Worm (Caenorhabditis elegans) whole organism, late embryonic: ENCODE measurements around the gene nsph-3.2.
A peak's percentile ranks its signal among the peaks of the same experiment; 100 is the strongest.

Source experiments
- C08G9.2 ChIP-seq: sonication (generic microtip); optimal IDR thresholded peaks from 2 replicates; lab custom pipeline; 2016; ENCODE audit warnings: mild to moderate bottlenecking, missing genetic modification characterization, moderate library complexity, missing compliant biosample characterization
- C38D4.7 ChIP-seq: fragments of 200-800 bp; sonication (Bioruptor generic); optimal IDR thresholded peaks from 2 replicates; lab custom pipeline; 2018; ENCODE audit warnings: mild to moderate bottlenecking, missing genetic modification characterization, moderate library complexity, missing compliant biosample characterization
- Y22D7AL.16 ChIP-seq: sonication (generic microtip); optimal IDR thresholded peaks from 2 replicates; lab custom pipeline; 2016; ENCODE audit warnings: missing genetic modification characterization, missing compliant biosample characterization
- ahr-1 ChIP-seq: sonication (generic microtip); optimal IDR thresholded peaks from 2 replicates; lab custom pipeline; 2016; ENCODE audit warnings: missing genetic modification characterization, missing compliant biosample characterization
- ama-1 ChIP-seq: fragments of 150-350 bp; optimal IDR thresholded peaks from 2 replicates; lab custom pipeline; 2014
- ceh-19 ChIP-seq: fragments of 200-800 bp; sonication (Bioruptor generic); optimal IDR thresholded peaks from 2 replicates; lab custom pipeline; 2018; ENCODE audit warnings: mild to moderate bottlenecking, missing genetic modification characterization, missing compliant biosample characterization
- ceh-30 ChIP-seq: fragments of 150-350 bp; optimal IDR thresholded peaks from 2 replicates; lab custom pipeline; 2014; ENCODE audit warnings: missing biosample characterization, missing genetic modification characterization
- ceh-31 ChIP-seq: sonication (generic microtip); optimal IDR thresholded peaks from 2 replicates; lab custom pipeline; 2016; ENCODE audit warnings: missing genetic modification characterization, missing compliant biosample characterization
- ceh-48 ChIP-seq: sonication (generic microtip); optimal IDR thresholded peaks from 2 replicates; lab custom pipeline; 2016; ENCODE audit warnings: missing genetic modification characterization, inconsistent platforms, missing compliant biosample characterization
- ceh-6 ChIP-seq: fragments of 200-800 bp; sonication (Bioruptor generic); optimal IDR thresholded peaks from 2 replicates; lab custom pipeline; 2018; ENCODE audit warnings: mild to moderate bottlenecking, missing genetic modification characterization, missing compliant biosample characterization
- che-1 ChIP-seq: sonication (generic microtip); optimal IDR thresholded peaks from 2 replicates; lab custom pipeline; 2016; ENCODE audit warnings: mild to moderate bottlenecking, missing genetic modification characterization, missing compliant biosample characterization
- elt-2 ChIP-seq: sonication (generic microtip); optimal IDR thresholded peaks from 2 replicates; lab custom pipeline; 2016; ENCODE audit warnings: missing genetic modification reagents, missing genetic modification characterization, missing compliant biosample characterization
- eyg-1 ChIP-seq: sonication (generic microtip); optimal IDR thresholded peaks from 2 replicates; lab custom pipeline; 2016; ENCODE audit warnings: missing genotype, missing genetic modification characterization, missing compliant biosample characterization
- fax-1 ChIP-seq: sonication (generic microtip); optimal IDR thresholded peaks from 2 replicates; lab custom pipeline; 2016; ENCODE audit warnings: missing genotype, missing genetic modification characterization, missing compliant biosample characterization
- hlh-13 ChIP-seq: fragments of 200-800 bp; sonication (Bioruptor generic); optimal IDR thresholded peaks from 2 replicates; lab custom pipeline; 2018; ENCODE audit warnings: mild to moderate bottlenecking, missing genetic modification characterization, missing compliant biosample characterization
- hlh-15 ChIP-seq: sonication (generic microtip); optimal IDR thresholded peaks from 2 replicates; lab custom pipeline; 2016; ENCODE audit warnings: missing genetic modification characterization, missing compliant biosample characterization
- hlh-6 ChIP-seq: sonication (generic microtip); optimal IDR thresholded peaks from 2 replicates; lab custom pipeline; 2016; ENCODE audit warnings: missing genotype, missing genetic modification characterization, missing compliant biosample characterization
- hlh-8 ChIP-seq: sonication (generic microtip); optimal IDR thresholded peaks from 2 replicates; lab custom pipeline; 2016; ENCODE audit warnings: missing genotype, missing genetic modification characterization, missing compliant biosample characterization
- lim-6 ChIP-seq: sonication (generic microtip); optimal IDR thresholded peaks from 2 replicates; lab custom pipeline; 2016; ENCODE audit warnings: missing genetic modification characterization, missing compliant biosample characterization
- lin-11 ChIP-seq: fragments of 200-800 bp; sonication (Bioruptor generic); optimal IDR thresholded peaks from 2 replicates; lab custom pipeline; 2018; ENCODE audit warnings: mild to moderate bottlenecking, missing genetic modification characterization, missing compliant biosample characterization
- madf-2 ChIP-seq: sonication (generic microtip); optimal IDR thresholded peaks from 2 replicates; lab custom pipeline; 2017; ENCODE audit warnings: missing genetic modification characterization, missing compliant biosample characterization
- mec-3 ChIP-seq: sonication (generic microtip); optimal IDR thresholded peaks from 2 replicates; lab custom pipeline; 2016; ENCODE audit warnings: borderline replicate concordance, missing genetic modification characterization, missing compliant biosample characterization
- nfya-1 ChIP-seq: sonication (generic microtip); optimal IDR thresholded peaks from 2 replicates; lab custom pipeline; 2017; ENCODE audit warnings: missing genetic modification characterization, mild to moderate bottlenecking, missing compliant biosample characterization, antibody characterized with exemption, moderate library complexity
- nhr-11 ChIP-seq: fragments of 150-350 bp; optimal IDR thresholded peaks from 2 replicates; lab custom pipeline; 2014; ENCODE audit warnings: missing biosample characterization, missing genetic modification characterization
- nhr-232 ChIP-seq: sonication (generic microtip); optimal IDR thresholded peaks from 2 replicates; lab custom pipeline; 2016; ENCODE audit warnings: missing genetic modification characterization, missing compliant biosample characterization
- npax-4 ChIP-seq: sonication (generic microtip); optimal IDR thresholded peaks from 2 replicates; lab custom pipeline; 2016; ENCODE audit warnings: missing genetic modification characterization, missing compliant biosample characterization
- odd-2 ChIP-seq: sonication (generic microtip); optimal IDR thresholded peaks from 2 replicates; lab custom pipeline; 2017; ENCODE audit warnings: antibody characterized with exemption, mild to moderate bottlenecking, missing genetic modification characterization, missing compliant biosample characterization
- pat-9 ChIP-seq: fragments of 200-800 bp; sonication (Bioruptor generic); optimal IDR thresholded peaks from 2 replicates; lab custom pipeline; 2018; ENCODE audit warnings: mild to moderate bottlenecking, missing genetic modification characterization, moderate library complexity, missing compliant biosample characterization
- pax-1 ChIP-seq: fragments of 150-350 bp; optimal IDR thresholded peaks from 2 replicates; lab custom pipeline; 2014; ENCODE audit warnings: missing biosample characterization, missing genetic modification characterization
- pqm-1 ChIP-seq: sonication (generic microtip); optimal IDR thresholded peaks from 2 replicates; lab custom pipeline; 2016; ENCODE audit warnings: missing genetic modification characterization, missing compliant biosample characterization
- ref-2 ChIP-seq: sonication (generic microtip); optimal IDR thresholded peaks from 2 replicates; lab custom pipeline; 2016; ENCODE audit warnings: missing genetic modification characterization, missing compliant biosample characterization
- sox-2 ChIP-seq: fragments of 200-800 bp; sonication (Bioruptor generic); IDR thresholded peaks from 2 replicates; pipeline ENCODE4 v1.3.6; 2022; ENCODE audit warnings: missing genetic modification reagents, missing genetic modification characterization, missing compliant biosample characterization
- sox-4 ChIP-seq: sonication (generic microtip); optimal IDR thresholded peaks from 2 replicates; lab custom pipeline; 2017; ENCODE audit warnings: mild to moderate bottlenecking, missing genetic modification characterization, inconsistent platforms, missing compliant biosample characterization
- syd-9 ChIP-seq: sonication (generic microtip); optimal IDR thresholded peaks from 2 replicates; lab custom pipeline; 2016; ENCODE audit warnings: mild to moderate bottlenecking, missing genetic modification characterization, moderate library complexity, missing compliant biosample characterization
- unc-3 ChIP-seq, 2 experiments: fragments of 200-800 bp in 1 of 2; sonication (Bioruptor generic) in 1 of 2; sonication (generic microtip) in 1 of 2; conservative IDR thresholded peaks in 1 of 2; optimal IDR thresholded peaks in 1 of 2; 2 replicates each; pipeline versions ENCODE4 v1.3.6 to Lab custom; 2016 to 2022; ENCODE audit warnings: missing compliant biosample characterization in 2 of 2, missing genetic modification characterization in 2 of 2, missing genetic modification reagents in 1 of 2
- unc-42 ChIP-seq: sonication (generic microtip); optimal IDR thresholded peaks from 2 replicates; lab custom pipeline; 2016; ENCODE audit warnings: missing genotype, missing genetic modification characterization, missing compliant biosample characterization
- zip-5 ChIP-seq: sonication (generic microtip); optimal IDR thresholded peaks from 2 replicates; lab custom pipeline; 2016; ENCODE audit warnings: missing genetic modification characterization, missing compliant biosample characterization
- ztf-16 ChIP-seq: sonication (generic microtip); optimal IDR thresholded peaks from 2 replicates; lab custom pipeline; 2017; ENCODE audit warnings: missing genetic modification characterization, missing compliant biosample characterization

nsph-3.2 gene

DNA sequence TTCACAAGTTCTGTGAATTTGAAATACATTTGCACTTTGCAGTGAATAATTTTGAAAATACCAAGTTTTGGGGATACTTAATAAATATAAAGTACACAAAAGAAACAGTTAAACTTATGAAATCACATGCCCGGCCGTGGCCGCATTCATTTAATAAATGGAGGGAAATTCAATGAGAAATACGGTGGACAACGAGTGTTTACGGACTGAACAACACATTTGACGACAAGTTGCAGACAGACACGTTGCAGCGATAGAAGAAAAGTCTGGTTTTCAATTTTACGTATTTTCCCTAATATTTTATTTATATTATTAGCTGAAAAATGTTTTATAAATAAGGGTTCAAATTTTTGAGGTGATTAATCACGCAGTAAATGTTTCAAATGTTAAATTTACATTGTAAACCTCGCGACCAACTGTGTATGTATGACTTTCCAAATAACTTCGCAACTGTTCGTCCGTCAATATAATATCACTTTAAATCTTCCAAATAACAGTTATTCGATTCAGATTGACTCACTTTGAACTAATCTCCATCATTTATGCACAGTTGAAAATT, 38.8 kb downstream of the nsph-3.2 start, which contains the start of gene copg-1:
Gene copg-1 (plus strand): TSS at position 509 of the 559 bp plus-strand sequence.
- TF ChIP-seq hlh-13 (GFP tag; lab: Kevin White, UChicago) (no peak), eyg-1 (tag; lab: Kevin White, UChicago) (no peak), fax-1 (no peak), unc-42 (tag; lab: Kevin White, UChicago) (peak; percentile 84), mec-3 (tag; lab: Kevin White, UChicago) (no peak), nfya-1 (tag; lab: Kevin White, UChicago) (peak; percentile 28)

DNA sequence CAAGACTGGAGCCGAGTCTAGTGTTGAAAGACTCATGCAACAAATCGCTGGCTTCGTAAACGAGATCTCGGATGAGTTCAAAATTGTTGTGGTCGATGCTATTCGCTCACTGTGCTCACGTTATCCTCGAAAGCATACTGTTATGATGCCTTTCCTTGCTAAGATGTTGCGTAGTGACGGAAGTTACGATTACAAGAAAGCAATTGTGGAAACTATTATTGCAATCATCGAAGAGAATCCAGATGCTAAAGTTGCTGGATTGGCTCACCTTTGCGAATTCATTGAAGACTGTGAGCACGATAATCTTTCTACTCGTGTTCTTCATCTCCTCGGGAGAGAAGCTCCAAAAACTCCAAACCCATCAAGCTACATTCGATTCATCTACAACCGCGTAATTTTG, 40.8 kb downstream of the nsph-3.2 start:
- TF ChIP-seq hlh-13 (GFP tag; lab: Kevin White, UChicago) (no peak), sox-4 (tag; lab: Kevin White, UChicago) (no peak)

DNA sequence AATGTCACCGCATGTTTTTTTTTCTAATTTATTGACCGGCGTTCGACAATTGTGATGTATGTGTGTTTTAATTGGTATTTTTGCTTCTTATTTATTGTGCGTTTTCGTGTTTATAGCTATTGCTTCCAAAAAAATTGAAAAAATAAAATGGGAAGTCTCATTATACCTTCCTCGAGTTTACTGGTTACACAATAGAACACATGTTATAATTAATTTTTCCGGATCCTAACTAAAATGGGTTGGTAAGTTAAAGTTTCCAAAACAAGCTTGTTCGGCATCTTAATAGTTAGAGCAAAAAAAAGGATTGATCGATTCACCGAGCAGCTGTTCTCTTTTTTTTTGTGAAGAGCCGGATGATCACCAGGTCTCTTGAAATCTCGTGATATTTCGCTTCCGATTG, 42.8 kb downstream of the nsph-3.2 start, which contains the start of gene ttr-54:
Gene ttr-54 (plus strand): TSS at position 301 of the 400 bp plus-strand sequence.
- TF ChIP-seq ceh-31 (tag; lab: Kevin White, UChicago) (no peak), sox-2 (no peak), C38D4.7 (no peak), lim-6 (no peak), lin-11 (tag; lab: Kevin White, UChicago) (no peak), fax-1 (no peak), ceh-30 (tag; lab: Kevin White, UChicago) (no peak), hlh-8 (tag; lab: Kevin White, UChicago) (no peak), ama-1 (no peak), unc-3 (GFP tag; conservative IDR thresholded peaks at IDR 0.05; lab: Robert Waterston, UW) (no peak), unc-3 (tag; optimal IDR thresholded peaks at IDR 0.05; lab: Kevin White, UChicago) (no peak), pqm-1 (tag; lab: Kevin White, UChicago) (no peak)

DNA sequence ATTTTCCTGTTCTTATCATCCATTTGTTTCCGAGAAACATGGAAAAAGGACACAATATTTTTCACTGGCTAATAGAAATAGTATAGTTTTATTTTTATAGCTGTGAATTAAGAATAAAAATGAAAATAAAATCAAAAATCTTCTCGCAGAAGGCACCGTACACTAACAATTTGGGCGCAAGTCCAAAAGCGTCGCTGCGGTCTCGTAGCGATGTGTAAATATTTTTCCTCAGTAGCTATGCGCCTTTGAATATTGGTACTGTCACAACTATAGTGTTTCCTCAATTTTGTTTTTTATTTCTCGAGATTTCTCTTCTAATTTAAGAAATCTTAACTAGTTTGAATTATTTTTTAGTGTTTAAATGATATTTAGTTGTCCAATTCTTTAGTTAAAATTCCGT, 44.4 kb downstream of the nsph-3.2 start:
- TF ChIP-seq ceh-48 (no peak), madf-2 (no peak), ztf-16 (tag; lab: Kevin White, UChicago) (no peak), C08G9.2 (no peak)

DNA sequence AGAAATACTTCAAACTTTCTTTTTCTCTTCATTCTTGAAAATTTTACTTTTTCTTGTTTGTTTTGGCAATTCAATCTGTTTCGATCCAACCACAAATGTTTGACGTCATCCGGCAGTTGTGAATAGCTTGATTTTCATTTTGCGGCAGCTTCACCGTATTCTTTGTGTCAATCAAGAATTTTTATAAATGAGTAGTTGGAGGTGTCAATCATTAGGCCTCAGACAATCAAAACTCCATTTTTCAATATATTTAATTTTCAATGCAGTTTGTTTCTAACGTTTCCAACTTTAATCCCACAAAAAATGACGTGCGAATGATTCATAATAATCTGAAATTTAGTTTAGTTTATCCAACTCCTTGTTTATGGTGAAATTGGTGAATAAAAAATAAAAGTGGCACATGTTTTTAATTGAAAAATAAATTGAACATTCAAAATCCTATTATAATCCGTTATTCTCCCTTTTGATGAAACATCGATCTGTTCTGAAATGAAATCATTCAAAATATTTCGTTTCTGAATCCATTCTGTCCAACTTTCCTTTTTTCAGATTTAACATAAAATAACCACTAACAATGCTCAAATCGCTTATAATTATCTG, 44.9 kb downstream of the nsph-3.2 start, which contains the start of gene ttr-53:
Gene ttr-53 (plus strand): TSS at position 550 of the 600 bp plus-strand sequence.
- TF ChIP-seq npax-4 (tag; lab: Kevin White, UChicago) (no peak), Y22D7AL.16 (tag; lab: Kevin White, UChicago) (no peak), ref-2 (no peak), eyg-1 (tag; lab: Kevin White, UChicago) (no peak), hlh-6 (tag; lab: Kevin White, UChicago) (no peak), odd-2 (tag; lab: Kevin White, UChicago) (no peak), syd-9 (tag; lab: Kevin White, UChicago) (no peak), elt-2 (tag; lab: Kevin White, UChicago) (no peak)
- TF ChIP-seq, all 69 proteins: peak for 0

DNA sequence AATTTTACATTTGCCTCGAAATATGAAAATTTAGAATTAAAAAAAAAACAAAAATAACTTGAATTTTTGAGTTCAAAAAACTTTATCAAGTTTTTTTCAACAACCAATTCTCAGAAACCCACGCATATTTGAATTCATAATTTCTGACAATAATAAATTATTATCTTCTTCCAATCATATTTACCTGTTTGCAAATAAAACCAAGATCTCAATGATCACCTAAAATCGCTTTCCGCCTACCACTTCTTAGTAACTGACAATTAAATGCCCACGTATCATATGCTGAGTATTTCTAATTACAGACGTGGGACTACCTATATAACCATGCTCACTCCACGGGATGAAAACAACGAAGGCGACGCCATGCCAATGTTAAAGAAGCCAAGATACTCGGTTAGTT, 49.0 kb downstream of the nsph-3.2 start, which contains the start of gene pps-1:
Gene pps-1 (plus strand): TSS at position 301 of the 400 bp plus-strand sequence.
- TF ChIP-seq zip-5 (tag; lab: Kevin White, UChicago) (no peak), pat-9 (tag; lab: Kevin White, UChicago) (no peak), nhr-232 (no peak), ceh-19 (GFP tag; lab: Kevin White, UChicago) (no peak), ahr-1 (tag; lab: Kevin White, UChicago) (no peak), syd-9 (tag; lab: Kevin White, UChicago) (no peak), pax-1 (tag; lab: Kevin White, UChicago) (no peak), ceh-6 (GFP tag; lab: Kevin White, UChicago) (no peak), nhr-11 (tag; lab: Kevin White, UChicago) (no peak), ceh-31 (tag; lab: Kevin White, UChicago) (no peak), ceh-30 (tag; lab: Kevin White, UChicago) (no peak), hlh-15 (tag; lab: Kevin White, UChicago) (no peak), che-1 (tag; lab: Kevin White, UChicago) (no peak)
